Worm (Caenorhabditis elegans): Measurements from ENCODE around the gene npr-43.

ce11 chrV:14422317-14422716 lies 43.4 kb upstream of the npr-43 start, which contains the start of gene pas-1:
- TF ChIP-seq ces-1 (GFP tag; optimal IDR thresholded peaks at IDR 0.05): no peak
- no peak for TF ChIP-seq hlh-1 (tag; optimal IDR thresholded peaks at IDR 0.05)
- no peak for TF ChIP-seq ztf-11 (tag; optimal IDR thresholded peaks at IDR 0.05)
- no peak for TF ChIP-seq unc-39 (tag; optimal IDR thresholded peaks at IDR 0.05)
- no peak for TF ChIP-seq elt-1 (tag; optimal IDR thresholded peaks at IDR 0.05; ENCODE audit: borderline replicate concordance, insufficient read depth)
- TF ChIP-seq unc-62 (GFP tag; optimal IDR thresholded peaks at IDR 0.05): no peak
- TF ChIP-seq sptf-1 (tag; optimal IDR thresholded peaks at IDR 0.05): no peak
- TF ChIP-seq nhr-28 (tag; optimal IDR thresholded peaks at IDR 0.05): no peak
- TF ChIP-seq nhr-12 (tag; optimal IDR thresholded peaks at IDR 0.05): no peak
- no peak for TF ChIP-seq mep-1 (tag; optimal IDR thresholded peaks at IDR 0.05)
- no peak for TF ChIP-seq nhr-2 (tag; optimal IDR thresholded peaks at IDR 0.05)

Measured in whole organism, mixed stage, embryonic.